Worm (Caenorhabditis elegans) whole organism, L1 larva: ENCODE data around the gene T13C5.6.

Experiments used
- C34B4.2 ChIP-seq: sonication (generic microtip); optimal IDR thresholded peaks from 2 replicates; lab custom pipeline; 2017; ENCODE audit warnings: mild to moderate bottlenecking, missing genetic modification characterization, missing compliant biosample characterization
- F16B12.6 ChIP-seq: fragments of 150-350 bp; optimal IDR thresholded peaks from 2 replicates; lab custom pipeline; 2014; ENCODE audit warnings: missing biosample characterization, missing genetic modification characterization
- Y116A8C.19 ChIP-seq: sonication (generic microtip); optimal IDR thresholded peaks from 2 replicates; lab custom pipeline; 2016; ENCODE audit warnings: missing compliant biosample characterization, missing genetic modification characterization, borderline replicate concordance
- alr-1 ChIP-seq: fragments of 200-800 bp; sonication (Bioruptor generic); optimal IDR thresholded peaks from 2 replicates; lab custom pipeline; 2018; ENCODE audit warnings: borderline replicate concordance, mild to moderate bottlenecking, missing genetic modification characterization, missing compliant biosample characterization
- aly-2 ChIP-seq: fragments of 150-350 bp; optimal IDR thresholded peaks from 2 replicates; lab custom pipeline; 2014; ENCODE audit warnings: missing biosample characterization, missing genetic modification characterization
- ama-1 ChIP-seq: fragments of 150-350 bp; optimal IDR thresholded peaks from 2 replicates; lab custom pipeline; 2014
- blmp-1 ChIP-seq: fragments of 150-350 bp; optimal IDR thresholded peaks from 2 replicates; lab custom pipeline; 2014; ENCODE audit warnings: missing biosample characterization, missing genetic modification characterization
- ceh-88 ChIP-seq: fragments of 200-800 bp; sonication (Bioruptor generic); IDR thresholded peaks from 2 replicates; pipeline ENCODE4 v1.3.6; 2022; ENCODE audit warnings: missing genetic modification characterization, missing compliant biosample characterization
- ceh-90 ChIP-seq: sonication (generic microtip); optimal IDR thresholded peaks from 2 replicates; lab custom pipeline; 2016; ENCODE audit warnings: missing genetic modification characterization, missing compliant biosample characterization
- ces-1 ChIP-seq: fragments of 150-350 bp; optimal IDR thresholded peaks from 2 replicates; lab custom pipeline; 2014; ENCODE audit warnings: missing biosample characterization, missing genetic modification reagents, missing genetic modification characterization
- dsc-1 ChIP-seq: sonication (generic microtip); optimal IDR thresholded peaks from 2 replicates; lab custom pipeline; 2016; ENCODE audit warnings: mild to moderate bottlenecking, missing genetic modification characterization, missing compliant biosample characterization
- efl-3 ChIP-seq: fragments of 200-800 bp; sonication (Bioruptor generic); optimal IDR thresholded peaks from 2 replicates; lab custom pipeline; 2018; ENCODE audit warnings: mild to moderate bottlenecking, missing genetic modification characterization, missing compliant biosample characterization
- egl-13 ChIP-seq: sonication (generic microtip); optimal IDR thresholded peaks from 2 replicates; lab custom pipeline; 2016; ENCODE audit warnings: missing genotype, missing genetic modification reagents, missing genetic modification characterization, missing compliant biosample characterization
- egl-27 ChIP-seq, 2 experiments: fragments of 150-350 bp in 1 of 2; sonication (generic microtip); optimal IDR thresholded peaks; 3 replicates each; lab custom pipeline; 2017 to 2018; ENCODE audit warnings: missing biosample characterization in 2 of 2, missing genetic modification characterization in 2 of 2, missing genetic modification reagents in 2 of 2
- elt-2 ChIP-seq: sonication (generic microtip); optimal IDR thresholded peaks from 2 replicates; lab custom pipeline; 2016; ENCODE audit warnings: missing genetic modification characterization, mild to moderate bottlenecking, inconsistent platforms, missing compliant biosample characterization, missing genetic modification reagents
- elt-3 ChIP-seq, 6 experiments: fragments of 150-350 bp in 1 of 6; sonication (generic microtip); optimal IDR thresholded peaks; 2 replicates each; lab custom pipeline; 2017 to 2018; ENCODE audit warnings: missing biosample characterization in 6 of 6, missing genetic modification characterization in 6 of 6, inconsistent platforms in 1 of 6
- fkh-4 ChIP-seq: sonication (generic microtip); optimal IDR thresholded peaks from 2 replicates; lab custom pipeline; 2016; ENCODE audit warnings: missing compliant biosample characterization, missing genetic modification characterization, borderline replicate concordance
- fkh-8 ChIP-seq: sonication (generic microtip); optimal IDR thresholded peaks from 2 replicates; lab custom pipeline; 2016; ENCODE audit warnings: mild to moderate bottlenecking, missing genetic modification characterization, missing compliant biosample characterization
- hpl-2 ChIP-seq: fragments of 150-350 bp; optimal IDR thresholded peaks from 2 replicates; lab custom pipeline; 2014; ENCODE audit warnings: missing biosample characterization, missing genetic modification reagents, missing genetic modification characterization
- isw-1 ChIP-seq: fragments of 200-800 bp; sonication (Bioruptor generic); IDR thresholded peaks from 2 replicates; pipeline ENCODE4 v1.3.6; 2022; ENCODE audit warnings: missing genetic modification characterization, missing compliant biosample characterization
- jun-1 ChIP-seq: fragments of 150-350 bp; optimal IDR thresholded peaks from 2 replicates; lab custom pipeline; 2014; ENCODE audit warnings: missing biosample characterization, missing genetic modification reagents, missing genetic modification characterization
- lin-39 ChIP-seq: fragments of 150-350 bp; optimal IDR thresholded peaks from 2 replicates; lab custom pipeline; 2014; ENCODE audit warnings: missing biosample characterization, missing genetic modification reagents, missing genetic modification characterization
- mab-9 ChIP-seq: fragments of 200-800 bp; sonication (Bioruptor generic); IDR thresholded peaks from 2 replicates; pipeline ENCODE4 v1.3.6; 2022; ENCODE audit warnings: missing genetic modification reagents, missing genetic modification characterization, missing compliant biosample characterization
- mdl-1 ChIP-seq, 2 experiments: fragments of 150-350 bp; optimal IDR thresholded peaks; 2 replicates each; lab custom pipeline; 2014 to 2017; ENCODE audit warnings: missing biosample characterization in 2 of 2, missing genetic modification characterization in 2 of 2, inconsistent platforms in 1 of 2
- mep-1 ChIP-seq: fragments of 150-350 bp; optimal IDR thresholded peaks from 2 replicates; lab custom pipeline; 2014; ENCODE audit warnings: missing biosample characterization, missing genetic modification characterization
- nhr-11 ChIP-seq: fragments of 150-350 bp; optimal IDR thresholded peaks from 2 replicates; lab custom pipeline; 2014; ENCODE audit warnings: missing biosample characterization, missing genetic modification characterization
- nhr-12 ChIP-seq: sonication (generic microtip); optimal IDR thresholded peaks from 2 replicates; lab custom pipeline; 2017; ENCODE audit warnings: missing biosample characterization, missing genetic modification characterization
- nhr-28 ChIP-seq: fragments of 150-350 bp; optimal IDR thresholded peaks from 2 replicates; lab custom pipeline; 2014; ENCODE audit warnings: missing biosample characterization, missing genetic modification characterization
- nhr-47 ChIP-seq: sonication (generic microtip); optimal IDR thresholded peaks from 2 replicates; lab custom pipeline; 2016; ENCODE audit warnings: mild to moderate bottlenecking, missing genetic modification characterization, moderate library complexity, missing compliant biosample characterization
- nhr-71 ChIP-seq: sonication (generic microtip); optimal IDR thresholded peaks from 2 replicates; lab custom pipeline; 2016; ENCODE audit warnings: mild to moderate bottlenecking, missing genetic modification characterization, moderate library complexity, missing compliant biosample characterization
- nhr-76 ChIP-seq: sonication (generic microtip); optimal IDR thresholded peaks from 2 replicates; lab custom pipeline; 2017; ENCODE audit warnings: missing biosample characterization, missing genetic modification characterization
- nhr-77 ChIP-seq: fragments of 150-350 bp; optimal IDR thresholded peaks from 2 replicates; lab custom pipeline; 2014; ENCODE audit warnings: missing biosample characterization, missing genetic modification characterization
- nhr-84 ChIP-seq: sonication (generic microtip); optimal IDR thresholded peaks from 2 replicates; lab custom pipeline; 2017; ENCODE audit warnings: missing biosample characterization, missing genetic modification characterization
- nhr-85 ChIP-seq: sonication (generic microtip); peaks from one replicate; lab custom pipeline; 2016; ENCODE audit warnings: missing genetic modification characterization, inconsistent platforms, missing compliant biosample characterization
- nhr-90 ChIP-seq: sonication (generic microtip); optimal IDR thresholded peaks from 2 replicates; lab custom pipeline; 2016; ENCODE audit warnings: mild to moderate bottlenecking, missing genetic modification characterization, missing compliant biosample characterization; ENCODE audit not compliant: poor library complexity
- pax-3 ChIP-seq: fragments of 200-800 bp; sonication (Bioruptor generic); optimal IDR thresholded peaks from 2 replicates; lab custom pipeline; 2018; ENCODE audit warnings: mild to moderate bottlenecking, missing genetic modification characterization, moderate library complexity, missing compliant biosample characterization
- pqm-1 ChIP-seq: sonication (generic microtip); optimal IDR thresholded peaks from 3 replicates; lab custom pipeline; 2017; ENCODE audit warnings: missing biosample characterization, missing genetic modification characterization
- skn-1 ChIP-seq: fragments of 150-350 bp; optimal IDR thresholded peaks from 2 replicates; lab custom pipeline; 2014; ENCODE audit warnings: missing biosample characterization, missing genetic modification characterization
- snpc-4 ChIP-seq: fragments of 150-350 bp; optimal IDR thresholded peaks from 2 replicates; lab custom pipeline; 2014; ENCODE audit warnings: missing biosample characterization, missing genetic modification characterization
- sptf-1 ChIP-seq: fragments of 150-350 bp; optimal IDR thresholded peaks from 2 replicates; lab custom pipeline; 2014; ENCODE audit warnings: missing biosample characterization, missing genetic modification characterization
- tbx-2 ChIP-seq: sonication (generic microtip); optimal IDR thresholded peaks from 2 replicates; lab custom pipeline; 2016; ENCODE audit warnings: missing genetic modification characterization, missing compliant biosample characterization
- tlp-1 ChIP-seq: fragments of 150-350 bp; optimal IDR thresholded peaks from 2 replicates; lab custom pipeline; 2014; ENCODE audit warnings: missing biosample characterization, missing genetic modification characterization
- unc-62 ChIP-seq: fragments of 150-350 bp; optimal IDR thresholded peaks from 2 replicates; lab custom pipeline; 2014; ENCODE audit warnings: missing biosample characterization, missing genetic modification reagents, missing genetic modification characterization
- unc-86 ChIP-seq: sonication (generic microtip); optimal IDR thresholded peaks from 2 replicates; lab custom pipeline; 2016; ENCODE audit warnings: missing genetic modification characterization, missing compliant biosample characterization
- unc-98 ChIP-seq: fragments of 200-800 bp; sonication (Bioruptor generic); IDR thresholded peaks from 2 replicates; pipeline ENCODE4 v1.3.6; 2022; ENCODE audit warnings: missing genetic modification characterization, missing compliant biosample characterization
- zag-1 ChIP-seq: fragments of 150-350 bp; optimal IDR thresholded peaks from 2 replicates; lab custom pipeline; 2014; ENCODE audit warnings: missing biosample characterization, missing genetic modification characterization
- zip-4 ChIP-seq: fragments of 200-800 bp; sonication (Bioruptor generic); optimal IDR thresholded peaks from 2 replicates; lab custom pipeline; 2018; ENCODE audit warnings: mild to moderate bottlenecking, missing genetic modification characterization, moderate library complexity, missing compliant biosample characterization
- ztf-4 ChIP-seq: fragments of 150-350 bp; optimal IDR thresholded peaks from 2 replicates; lab custom pipeline; 2014; ENCODE audit warnings: missing biosample characterization, missing genetic modification characterization

Gene T13C5.6

ce11 chrX:6208463-6208862 lies 976 bp upstream of the T13C5.6 start, which contains the start of gene C14F11.7:
C14F11.7 (minus strand) TSS chrX:6208563.
- no peak for TF ChIP-seq Y116A8C.19
- TF ChIP-seq hpl-2 (GFP tag; lab: Kevin White, UChicago) = no peak
- TF ChIP-seq ceh-90 (tag; lab: Kevin White, UChicago) = no peak
- TF ChIP-seq nhr-77 (tag; lab: Kevin White, UChicago) = no peak
- TF ChIP-seq tlp-1 (tag; lab: Kevin White, UChicago) = no peak
- TF ChIP-seq efl-3 (GFP tag; lab: Kevin White, UChicago) = no peak
- no peak for TF ChIP-seq aly-2
- TF ChIP-seq sptf-1 (tag; lab: Kevin White, UChicago) = no peak
- TF ChIP-seq mdl-1 (tag; optimal IDR thresholded peaks at IDR 0.05; lab: Kevin White, UChicago) = no peak
- TF ChIP-seq pax-3 = no peak
- TF ChIP-seq elt-2 = no peak
- TF ChIP-seq nhr-85 (tag; lab: Kevin White, UChicago) = no peak
- TF ChIP-seq C34B4.2 (tag; lab: Kevin White, UChicago) = no peak
- no peak for TF ChIP-seq skn-1 (tag; lab: Kevin White, UChicago)
- no peak for TF ChIP-seq ceh-88 (GFP tag; lab: Robert Waterston, UW)
- TF ChIP-seq nhr-28 = no peak
- TF ChIP-seq unc-62 = no peak

ce11 chrX:6206305-6206704 lies 1.2 kb downstream of the T13C5.6 start, which contains the start of gene mtp-18:
mtp-18 (minus strand) TSS chrX:6206405.
- no peak for TF ChIP-seq nhr-84 (tag; lab: Kevin White, UChicago)
- no peak for TF ChIP-seq nhr-12
- no peak for TF ChIP-seq ztf-4 (tag; lab: Kevin White, UChicago)
- TF ChIP-seq isw-1 (GFP tag; lab: Robert Waterston, UW) = no peak
- TF ChIP-seq ama-1 (lab: Kevin White, UChicago) = no peak
- TF ChIP-seq nhr-76 (tag; lab: Kevin White, UChicago) = no peak
- TF ChIP-seq lin-39 (tag; lab: Kevin White, UChicago) = no peak
- TF ChIP-seq zag-1 (tag; lab: Kevin White, UChicago) = no peak

DNA sequence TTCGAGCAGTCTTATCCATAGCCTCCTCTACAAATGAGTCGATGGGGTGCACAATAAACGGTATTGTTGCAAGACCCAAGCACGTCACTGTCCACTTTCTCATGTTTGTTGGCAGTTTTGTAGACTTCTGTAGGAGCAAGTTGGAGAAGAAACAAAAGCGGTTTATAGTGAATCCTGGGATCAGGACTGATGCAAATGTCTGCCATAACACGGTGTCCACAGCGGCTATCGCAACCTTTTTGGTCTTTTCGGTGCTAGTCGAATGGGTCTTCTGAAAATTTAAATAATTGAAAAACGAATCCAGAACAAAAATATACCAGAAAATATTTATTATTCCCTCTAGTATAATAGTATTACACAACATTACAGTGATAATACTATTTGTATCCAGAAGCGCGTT lies 2.2 kb downstream of the T13C5.6 start:
- no peak for TF ChIP-seq ces-1 (GFP tag; lab: Kevin White, UChicago)
- no peak for TF ChIP-seq elt-3 (tag; optimal IDR thresholded peaks at IDR 0.05; lab: Kevin White, UChicago)
- no peak for TF ChIP-seq nhr-47
- TF ChIP-seq unc-86 (tag; lab: Kevin White, UChicago) = no peak
- TF ChIP-seq nhr-90 (tag; lab: Kevin White, UChicago) = no peak
- TF ChIP-seq fkh-4 = no peak
- no peak for TF ChIP-seq nhr-76 (tag; lab: Kevin White, UChicago)
- no peak for TF ChIP-seq C34B4.2 (tag; lab: Kevin White, UChicago)
- TF ChIP-seq blmp-1 (tag; lab: Kevin White, UChicago) = no peak
- TF ChIP-seq pqm-1 (tag; lab: Kevin White, UChicago) = no peak
- TF ChIP-seq mep-1 (tag; lab: Kevin White, UChicago) = no peak
- TF ChIP-seq dsc-1 (tag; lab: Kevin White, UChicago) = no peak
- no peak for TF ChIP-seq nhr-84 (tag; lab: Kevin White, UChicago)
- TF ChIP-seq, all 84 proteins: peak for 0

ce11 chrX:6204696-6205232 lies 2.7 kb downstream of the T13C5.6 start, which contains the start of gene bca-1:
bca-1 (minus strand) TSS chrX:6204746.
- TF ChIP-seq egl-27 (tag; optimal IDR thresholded peaks at IDR 0.05; lab: Kevin White, UChicago) (no peak), snpc-4 (no peak), nhr-11 (no peak), nhr-76 (tag; lab: Kevin White, UChicago) (no peak), tbx-2 (tag; lab: Kevin White, UChicago) (peak; percentile 69), mab-9 (GFP tag; lab: Robert Waterston, UW) (no peak), nhr-71 (tag; lab: Kevin White, UChicago) (peak; percentile 97), nhr-12 (no peak), ceh-88 (GFP tag; lab: Robert Waterston, UW) (no peak), fkh-8 (tag; lab: Kevin White, UChicago) (no peak), nhr-77 (tag; lab: Kevin White, UChicago) (peak; percentile 15), nhr-85 (tag; lab: Kevin White, UChicago) (peak; percentile 82), egl-13 (tag; lab: Kevin White, UChicago) (no peak), jun-1 (tag; lab: Kevin White, UChicago) (no peak), F16B12.6 (tag; lab: Kevin White, UChicago) (no peak), zip-4 (GFP tag; lab: Kevin White, UChicago) (no peak), unc-98 (GFP tag; lab: Robert Waterston, UW) (no peak), fkh-4 (no peak), alr-1 (tag; lab: Kevin White, UChicago) (no peak)
